In the genomic region with DNA sequence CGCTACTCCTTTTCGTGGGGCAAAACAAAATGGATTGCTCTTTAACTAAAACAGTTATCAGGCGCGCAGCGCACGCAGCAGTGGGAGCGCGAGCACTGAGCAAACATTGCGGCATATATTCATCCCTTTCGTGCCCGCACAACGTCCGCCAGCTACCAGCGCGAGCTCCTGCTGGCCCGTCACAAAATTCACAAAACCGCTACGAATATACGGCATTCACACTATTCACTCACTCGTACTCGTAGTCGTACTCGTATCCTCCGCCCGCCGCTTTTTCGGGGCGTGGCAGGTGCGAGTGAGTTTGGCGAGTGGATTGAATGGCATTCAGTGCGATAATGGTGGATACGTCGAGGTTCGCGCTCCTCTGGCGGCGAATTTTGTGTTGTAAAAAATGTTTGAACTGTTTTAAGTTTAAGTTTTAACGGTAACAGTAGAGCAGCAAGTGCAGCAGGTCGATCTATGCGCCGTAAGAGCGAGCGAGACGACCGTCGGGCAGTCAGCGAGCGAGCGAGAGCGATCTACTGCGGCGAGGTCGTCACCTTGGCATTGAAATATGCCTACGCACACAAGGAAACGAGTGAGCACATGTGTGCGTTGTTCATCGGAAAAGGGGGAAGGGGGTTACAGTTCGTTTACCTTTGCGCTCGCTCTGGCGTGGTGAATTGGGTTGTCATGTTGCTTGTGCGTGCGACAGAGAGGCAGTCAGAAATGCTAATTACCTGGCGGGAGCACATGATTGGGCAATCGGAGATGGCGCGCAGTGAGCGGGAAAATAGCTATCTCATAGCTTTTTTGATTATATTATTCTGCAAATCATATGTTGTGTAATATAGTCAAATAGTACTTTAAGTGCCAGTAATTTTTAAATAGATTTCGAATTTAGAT, we compare ENCODE assay signal across 2 fruit fly cellular contexts.
TF ChIP-seq lines count a peak whose summit lies in the region.

No protein-coding gene starts in this region.

TF ChIP-seq in whole organism, embryonic, 481 proteins besides CTCF, POLR2A, EP300 and RAD21 (continued from another document and continues in another):
- TF ChIP-seq CG30020 (tag; optimal IDR thresholded peaks at IDR 0.05; lab: Kevin White, UChicago), result no peak
- TF ChIP-seq pita (GFP tag; optimal IDR thresholded peaks at IDR 0.05; lab: Kevin White, UChicago), result no peak
- peak; percentile 95 for TF ChIP-seq cwo (GFP tag; optimal IDR thresholded peaks at IDR 0.05; lab: Kevin White, UChicago)
- TF ChIP-seq Nf-YB (GFP tag; optimal IDR thresholded peaks at IDR 0.05; lab: Kevin White, UChicago), result peak; percentile 80
- no peak for TF ChIP-seq CG9932 (GFP tag; IDR thresholded peaks at IDR 0.05; lab: Robert Waterston, UW)
- TF ChIP-seq CG15601 (tag; optimal IDR thresholded peaks at IDR 0.05; lab: Kevin White, UChicago), result peak; percentile 64
- TF ChIP-seq chm (GFP tag; IDR thresholded peaks at IDR 0.05; lab: Robert Waterston, UW), result no peak
- TF ChIP-seq CG14965 (GFP tag; optimal IDR thresholded peaks at IDR 0.05; lab: Kevin White, UChicago; ENCODE audit: borderline replicate concordance), result no peak
- no peak for TF ChIP-seq grn (GFP tag; optimal IDR thresholded peaks at IDR 0.05; lab: Kevin White, UChicago)
- TF ChIP-seq gt (GFP tag; IDR thresholded peaks at IDR 0.05; lab: Robert Waterston, UW), result no peak
- TF ChIP-seq CkIIα-i1 (GFP tag; IDR thresholded peaks at IDR 0.05; lab: Robert Waterston, UW), result no peak
- peak; percentile 74 for TF ChIP-seq CG30403 (GFP tag; optimal IDR thresholded peaks at IDR 0.05; lab: Kevin White, UChicago)
- TF ChIP-seq Dll (GFP tag; IDR thresholded peaks at IDR 0.05; lab: Robert Waterston, UW; ENCODE audit: partially characterized antibody), result no peak
- no peak for TF ChIP-seq Drgx (GFP tag; IDR thresholded peaks at IDR 0.05; lab: Robert Waterston, UW)
- TF ChIP-seq so (GFP tag; IDR thresholded peaks at IDR 0.05; lab: Robert Waterston, UW), result no peak
- TF ChIP-seq Ssrp (tag; optimal IDR thresholded peaks at IDR 0.05; lab: Kevin White, UChicago), result peak; percentile 35
- no peak for TF ChIP-seq fu2 (GFP tag; optimal IDR thresholded peaks at IDR 0.05; lab: Kevin White, UChicago)
- peak; percentile 92 for TF ChIP-seq HLHmδ (GFP tag; optimal IDR thresholded peaks at IDR 0.05; lab: Kevin White, UChicago)
- TF ChIP-seq CG18262 (tag; optimal IDR thresholded peaks at IDR 0.05; lab: Kevin White, UChicago), result peak; percentile 72
- no peak for TF ChIP-seq wdn (GFP tag; IDR thresholded peaks at IDR 0.05; lab: Robert Waterston, UW)
- no peak for TF ChIP-seq ttk (GFP tag; IDR thresholded peaks at IDR 0.05; lab: Robert Waterston, UW)
- peak; percentile 5 for TF ChIP-seq org-1 (GFP tag; optimal IDR thresholded peaks at IDR 0.05; lab: Kevin White, UChicago)
- TF ChIP-seq HLH3B (GFP tag; IDR thresholded peaks at IDR 0.05; lab: Robert Waterston, UW), result no peak
- TF ChIP-seq shn (GFP tag; optimal IDR thresholded peaks at IDR 0.05; lab: Kevin White, UChicago), result no peak
- peak; percentile 63 for TF ChIP-seq CG9727 (GFP tag; optimal IDR thresholded peaks at IDR 0.05; lab: Kevin White, UChicago)
- no peak for TF ChIP-seq Dip2 (GFP tag; IDR thresholded peaks at IDR 0.05; lab: Robert Waterston, UW)
- TF ChIP-seq jing (GFP tag; optimal IDR thresholded peaks at IDR 0.05; lab: Kevin White, UChicago), result no peak
- peak; percentile 32 for TF ChIP-seq Lpt (GFP tag; optimal IDR thresholded peaks at IDR 0.05; lab: Kevin White, UChicago)
- TF ChIP-seq BEAF-32 (GFP tag; optimal IDR thresholded peaks at IDR 0.05; lab: Kevin White, UChicago), result no peak
- TF ChIP-seq CG3995 (GFP tag; optimal IDR thresholded peaks at IDR 0.05; lab: Kevin White, UChicago), result peak; percentile 17
- peak; percentile 19 for TF ChIP-seq Dip3 (GFP tag; optimal IDR thresholded peaks at IDR 0.05; lab: Kevin White, UChicago)
- peak; percentile 61 for TF ChIP-seq Hand (GFP tag; optimal IDR thresholded peaks at IDR 0.05; lab: Kevin White, UChicago)
- TF ChIP-seq Ravus (GFP tag; IDR thresholded peaks at IDR 0.05; lab: Robert Waterston, UW), result no peak
- peak; percentile 16 for TF ChIP-seq CG8089 (GFP tag; optimal IDR thresholded peaks at IDR 0.05; lab: Kevin White, UChicago)
- peak; percentile 89 for TF ChIP-seq Fer1 (GFP tag; optimal IDR thresholded peaks at IDR 0.05; lab: Kevin White, UChicago)
- TF ChIP-seq Six4 (GFP tag; optimal IDR thresholded peaks at IDR 0.05; lab: Kevin White, UChicago), result peak; percentile 2
- TF ChIP-seq CG30431 (GFP tag; optimal IDR thresholded peaks at IDR 0.05; lab: Kevin White, UChicago), result no peak
- no peak for TF ChIP-seq pnt (GFP tag; optimal IDR thresholded peaks at IDR 0.05; lab: Kevin White, UChicago)
- TF ChIP-seq vvl (GFP tag; IDR thresholded peaks at IDR 0.05; lab: Robert Waterston, UW), result no peak
- TF ChIP-seq trem (tag; optimal IDR thresholded peaks at IDR 0.05; lab: Kevin White, UChicago), result peak; percentile 17
- no peak for TF ChIP-seq CG17612 (GFP tag; IDR thresholded peaks at IDR 0.05; lab: Robert Waterston, UW)
- TF ChIP-seq CG17359 (tag; optimal IDR thresholded peaks at IDR 0.05; lab: Kevin White, UChicago), result peak; percentile 44
- TF ChIP-seq stwl (tag; optimal IDR thresholded peaks at IDR 0.05; lab: Kevin White, UChicago), result peak; percentile 18
- no peak for TF ChIP-seq pum (GFP tag; optimal IDR thresholded peaks at IDR 0.05; lab: Kevin White, UChicago)
- no peak for TF ChIP-seq maf-S (GFP tag; optimal IDR thresholded peaks at IDR 0.05; lab: Kevin White, UChicago)
- TF ChIP-seq CG13894 (tag; optimal IDR thresholded peaks at IDR 0.05; lab: Kevin White, UChicago), result peak; percentile 93
- TF ChIP-seq Oaz (GFP tag; IDR thresholded peaks at IDR 0.05; lab: Robert Waterston, UW), result no peak
- peak; percentile 63 for TF ChIP-seq CG33213 (GFP tag; optimal IDR thresholded peaks at IDR 0.05; lab: Kevin White, UChicago)
- TF ChIP-seq en (GFP tag; optimal IDR thresholded peaks at IDR 0.05; lab: Kevin White, UChicago), result no peak
- no peak for TF ChIP-seq CG12104 (GFP tag; optimal IDR thresholded peaks at IDR 0.05; lab: Kevin White, UChicago)
- TF ChIP-seq gro (GFP tag; optimal IDR thresholded peaks at IDR 0.05; lab: Kevin White, UChicago), result peak; percentile 56
- TF ChIP-seq CG34376 (GFP tag; optimal IDR thresholded peaks at IDR 0.05; lab: Kevin White, UChicago), result peak; percentile 98
- TF ChIP-seq toy (GFP tag; IDR thresholded peaks at IDR 0.05; lab: Robert Waterston, UW), result no peak
- TF ChIP-seq CG7556 (GFP tag; optimal IDR thresholded peaks at IDR 0.05; lab: Kevin White, UChicago), result peak; percentile 72
- peak; percentile 39 for TF ChIP-seq az2 (GFP tag; optimal IDR thresholded peaks at IDR 0.05; lab: Kevin White, UChicago)
- TF ChIP-seq dati (GFP tag; IDR thresholded peaks at IDR 0.05; lab: Robert Waterston, UW), result no peak
- peak; percentile 40 for TF ChIP-seq Sox102F (GFP tag; optimal IDR thresholded peaks at IDR 0.05; lab: Kevin White, UChicago)
- TF ChIP-seq esg (GFP tag; conservative IDR thresholded peaks at IDR 0.05; lab: Robert Waterston, UW), result no peak
- no peak for TF ChIP-seq fd96Cb (tag; optimal IDR thresholded peaks at IDR 0.05; lab: Kevin White, UChicago)
- peak; percentile 94 for TF ChIP-seq zen (tag; optimal IDR thresholded peaks at IDR 0.05; lab: Kevin White, UChicago)
- TF ChIP-seq D19B (GFP tag; optimal IDR thresholded peaks at IDR 0.05; lab: Kevin White, UChicago), result peak; percentile 55
- no peak for TF ChIP-seq CG4617 (GFP tag; optimal IDR thresholded peaks at IDR 0.05; lab: Kevin White, UChicago; ENCODE audit: borderline replicate concordance)
- TF ChIP-seq ERR (GFP tag; optimal IDR thresholded peaks at IDR 0.05; lab: Kevin White, UChicago), result peak; percentile 81

TF ChIP-seq in whole organism, prepupa, 60 proteins besides CTCF, POLR2A, EP300 and RAD21 (continued from another document):
- TF ChIP-seq CG3032 (tag; optimal IDR thresholded peaks at IDR 0.05; lab: Kevin White, UChicago) (peak; percentile 31), CG32006 (GFP tag; optimal IDR thresholded peaks at IDR 0.05; lab: Kevin White, UChicago) (peak; percentile 67), dsx (GFP tag; optimal IDR thresholded peaks at IDR 0.05; lab: Kevin White, UChicago; ENCODE audit: poor library complexity, severe bottlenecking) (peak; percentile 60), CG16779 (tag; optimal IDR thresholded peaks at IDR 0.05; lab: Kevin White, UChicago) (peak; percentile 65), Hr4 (GFP tag; optimal IDR thresholded peaks at IDR 0.05; lab: Kevin White, UChicago) (peak; percentile 46), CG10631 (GFP tag; optimal IDR thresholded peaks at IDR 0.05; lab: Kevin White, UChicago) (peak; percentile 74), OdsH (GFP tag; optimal IDR thresholded peaks at IDR 0.05; lab: Kevin White, UChicago) (peak; percentile 68), fd85E (GFP tag; optimal IDR thresholded peaks at IDR 0.05; lab: Kevin White, UChicago) (no peak), Eip78C (GFP tag; lab: Kevin White, UChicago) (peak; percentile 80), CG11294 (GFP tag; IDR thresholded peaks at IDR 0.05; lab: Robert Waterston, UW) (no peak), svp (GFP tag; lab: Kevin White, UChicago) (peak; percentile 100), Smox (GFP tag; optimal IDR thresholded peaks at IDR 0.05; lab: Kevin White, UChicago) (peak; percentile 63), fkh (GFP tag; optimal IDR thresholded peaks at IDR 0.05; lab: Kevin White, UChicago) (peak; percentile 99), CG3919 (GFP tag; optimal IDR thresholded peaks at IDR 0.05; lab: Kevin White, UChicago) (peak; percentile 32)
